Worm (Caenorhabditis elegans): ENCODE results near the gene F08H9.2.

The F08H9.2 gene

DNA sequence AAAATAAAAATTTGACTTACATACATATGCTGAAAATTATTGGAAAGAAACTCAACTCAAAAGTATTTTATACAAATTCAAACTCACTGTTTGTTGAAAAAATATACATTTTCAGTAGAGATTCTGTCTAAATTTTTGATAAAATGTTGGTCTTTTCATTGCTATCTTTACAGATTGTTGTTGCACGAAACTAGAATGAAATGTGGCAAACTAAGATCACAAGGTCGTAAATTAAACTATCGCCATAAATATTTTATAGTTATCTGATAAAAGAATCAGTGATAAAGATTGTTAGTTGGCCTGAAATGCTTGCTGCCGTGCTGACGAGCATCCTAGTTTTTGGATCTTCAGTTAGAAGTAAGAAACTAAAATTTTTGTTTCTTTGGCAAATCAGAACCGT is 18.5 kb downstream of the F08H9.2 start, which contains the start of gene clec-55:
Gene clec-55 (plus strand): TSS at position 301 of the 400 bp plus-strand sequence.
- no peak for TF ChIP-seq egl-27 (tag; optimal IDR thresholded peaks at IDR 0.05)
- TF ChIP-seq nhr-25 (tag; optimal IDR thresholded peaks at IDR 0.05; ENCODE audit: borderline replicate concordance, insufficient read depth) = no peak
- no peak for TF ChIP-seq rbr-2 (tag; optimal IDR thresholded peaks at IDR 0.05)
- no peak for TF ChIP-seq lin-1 (GFP tag; IDR thresholded peaks at IDR 0.05)
- TF ChIP-seq lin-29 (GFP tag; IDR thresholded peaks at IDR 0.05) = no peak
- TF ChIP-seq unc-62 (GFP tag; optimal IDR thresholded peaks at IDR 0.05 in 1 of 2) = no peak
- TF ChIP-seq unc-62 (tag; optimal IDR thresholded peaks at IDR 0.05) = no peak
- no peak for TF ChIP-seq jun-1 (tag; optimal IDR thresholded peaks at IDR 0.05)
- TF ChIP-seq ceh-44 (GFP tag; IDR thresholded peaks at IDR 0.05) = no peak
- TF ChIP-seq set-16 (GFP tag; IDR thresholded peaks at IDR 0.05) = no peak

DNA sequence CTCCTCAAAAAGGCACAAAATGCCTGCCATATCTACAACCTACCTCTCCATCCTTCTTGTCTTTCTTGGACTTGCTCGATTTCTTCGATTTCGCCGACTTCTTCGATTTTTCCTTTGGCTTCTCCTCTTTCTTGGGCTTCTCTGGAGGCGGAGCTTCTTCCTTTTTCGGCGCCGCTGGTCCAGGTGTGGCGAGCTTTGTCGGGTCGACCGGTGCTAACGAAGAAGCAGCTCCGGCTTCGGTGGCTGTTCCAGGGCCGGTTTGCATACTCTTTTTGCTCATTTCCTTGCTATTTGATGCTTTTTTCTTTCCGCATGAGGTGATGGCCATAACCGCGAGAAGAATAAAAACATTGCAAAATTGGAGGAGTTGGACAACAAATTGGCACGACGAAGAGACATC is 20.1 kb downstream of the F08H9.2 start:
- TF ChIP-seq set-16 (GFP tag; IDR thresholded peaks at IDR 0.05) (peak; percentile 83), D1046.2 (GFP tag; IDR thresholded peaks at IDR 0.05) (no peak), zip-11 (GFP tag; IDR thresholded peaks at IDR 0.05) (no peak), nhr-41 (GFP tag; IDR thresholded peaks at IDR 0.05) (no peak)

DNA sequence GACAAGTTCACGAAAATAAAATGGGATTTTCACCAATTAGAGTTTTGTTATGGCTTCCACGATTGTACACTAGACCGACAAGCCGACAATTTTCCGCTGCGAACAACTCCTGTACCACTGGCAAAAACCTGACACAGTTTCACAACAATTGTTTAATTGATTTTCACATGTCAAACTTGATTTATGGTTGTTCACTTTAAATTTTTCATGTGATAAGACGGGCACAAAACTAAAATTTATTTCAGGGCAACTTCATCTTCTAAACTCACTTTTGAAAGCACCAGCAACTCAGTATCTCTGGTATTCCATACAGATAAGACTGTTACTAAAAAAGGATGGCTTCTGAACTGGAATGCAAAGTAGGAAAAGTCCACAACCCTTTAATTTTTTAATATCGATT is 20.9 kb downstream of the F08H9.2 start, which contains the start of gene R02D5.7:
Gene R02D5.7 (minus strand): TSS at position 101 of the 400 bp plus-strand sequence.
- TF ChIP-seq pqm-1 (tag; optimal IDR thresholded peaks at IDR 0.05) = peak; percentile 11
- TF ChIP-seq dmd-9 (GFP tag; IDR thresholded peaks at IDR 0.05) = no peak
- no peak for TF ChIP-seq Y105C5A.15 (GFP tag; IDR thresholded peaks at IDR 0.05)
- no peak for TF ChIP-seq D1046.2 (GFP tag; IDR thresholded peaks at IDR 0.05)
- no peak for TF ChIP-seq ZK546.5 (tag; optimal IDR thresholded peaks at IDR 0.05)
- TF ChIP-seq zip-2 (tag; optimal IDR thresholded peaks at IDR 0.05) = no peak

- TF ChIP-seq ctbp-1 (GFP tag; IDR thresholded peaks at IDR 0.05) = no peak
- no peak for TF ChIP-seq attf-4 (tag; optimal IDR thresholded peaks at IDR 0.05)
- TF ChIP-seq daf-12 (tag; optimal IDR thresholded peaks at IDR 0.05) = no peak
- no peak for TF ChIP-seq nhr-237 (tag; optimal IDR thresholded peaks at IDR 0.05)
- no peak for TF ChIP-seq F10B5.3 (tag; optimal IDR thresholded peaks at IDR 0.05)
- TF ChIP-seq hlh-11 (tag; optimal IDR thresholded peaks at IDR 0.05) = no peak
- TF ChIP-seq ztf-7 (tag; optimal IDR thresholded peaks at IDR 0.05) = no peak
- no peak for TF ChIP-seq zip-2 (tag; optimal IDR thresholded peaks at IDR 0.05)
- no peak for TF ChIP-seq lsy-2 (tag; optimal IDR thresholded peaks at IDR 0.05)
- TF ChIP-seq aha-1 (tag) = no peak
- no peak for TF ChIP-seq ceh-82 (tag; optimal IDR thresholded peaks at IDR 0.05)
- no peak for TF ChIP-seq madf-5 (GFP tag; IDR thresholded peaks at IDR 0.05)
- TF ChIP-seq zfp-2 (tag; optimal IDR thresholded peaks at IDR 0.05) = no peak
- no peak for TF ChIP-seq dve-1 (tag; optimal IDR thresholded peaks at IDR 0.05; ENCODE audit: insufficient read depth)
- no peak for TF ChIP-seq unc-130 (GFP tag; optimal IDR thresholded peaks at IDR 0.05)
These were observed 21.5 kb downstream of the F08H9.2 start, which contains the start of gene R02D5.10 for ce11 chrV:14481987-14482386. Gene R02D5.10, plus strand, starts transcription at chrV:14482287.

- TF ChIP-seq dmd-6 (GFP tag; IDR thresholded peaks at IDR 0.05) (peak; percentile 32; the same call in 1 of the 2 replicates), madf-9 (GFP tag; conservative IDR thresholded peaks at IDR 0.05) (no peak), F37D6.2 (tag; optimal IDR thresholded peaks at IDR 0.05) (no peak), ZK337.2 (GFP tag; IDR thresholded peaks at IDR 0.05) (no peak), dve-1 (tag; optimal IDR thresholded peaks at IDR 0.05; ENCODE audit: insufficient read depth) (peak; percentile 52), Y75B8A.6 (GFP tag; IDR thresholded peaks at IDR 0.05) (no peak), ama-1 (optimal IDR thresholded peaks at IDR 0.05) (no peak), Y48G9A.11 (GFP tag; IDR thresholded peaks at IDR 0.05) (no peak), nhr-28 (tag; optimal IDR thresholded peaks at IDR 0.05) (peak; percentile 90), nhr-77 (tag; optimal IDR thresholded peaks at IDR 0.05) (no peak), hlh-30 (tag; optimal IDR thresholded peaks at IDR 0.05; ENCODE audit: insufficient read depth) (no peak), unc-39 (tag; optimal IDR thresholded peaks at IDR 0.05) (no peak), snpc-4 (tag; optimal IDR thresholded peaks at IDR 0.05) (no peak), hlh-11 (tag; optimal IDR thresholded peaks at IDR 0.05) (no peak), zag-1 (tag; optimal IDR thresholded peaks at IDR 0.05) (no peak), vab-7 (GFP tag; IDR thresholded peaks at IDR 0.05) (no peak), fkh-10 (GFP tag; optimal IDR thresholded peaks at IDR 0.05) (no peak)
These were observed 22.3 kb downstream of the F08H9.2 start, which contains the start of gene R02D5.3 for ce11 chrV:14482728-14483210. Gene R02D5.3, plus strand, starts transcription at chrV:14483160.
